Worm (Caenorhabditis elegans): ENCODE measurements around the gene txt-12.

txt-12 gene

ce11 chrV:15060595-15060994 lies 32.2 kb upstream of the txt-12 start:
- TF ChIP-seq cog-1 (tag; optimal IDR thresholded peaks at IDR 0.05): no peak
- no peak for TF ChIP-seq ztf-23 (GFP tag; IDR thresholded peaks at IDR 0.05)
- no peak for TF ChIP-seq med-1 (GFP tag; optimal IDR thresholded peaks at IDR 0.05; ENCODE audit: insufficient read depth)
- TF ChIP-seq tab-1 (GFP tag; IDR thresholded peaks at IDR 0.05): no peak
- TF ChIP-seq T22C8.4 (GFP tag; IDR thresholded peaks at IDR 0.05): no peak
- no peak for TF ChIP-seq klf-2 (GFP tag; conservative IDR thresholded peaks at IDR 0.05)
- no peak for TF ChIP-seq flt-1 (GFP tag; IDR thresholded peaks at IDR 0.05)
- TF ChIP-seq ztf-29 (GFP tag; IDR thresholded peaks at IDR 0.05): no peak
- no peak for TF ChIP-seq ref-1 (GFP tag; conservative IDR thresholded peaks at IDR 0.05)

ce11 chrV:15063987-15064386 lies 28.8 kb upstream of the txt-12 start, which contains the start of gene rap-2:
Gene rap-2, minus strand, starts transcription at chrV:15064087.
- no peak for TF ChIP-seq tab-1 (GFP tag; IDR thresholded peaks at IDR 0.05)
- TF ChIP-seq med-1 (GFP tag; optimal IDR thresholded peaks at IDR 0.05; ENCODE audit: insufficient read depth): no peak
- TF ChIP-seq ztf-23 (GFP tag; IDR thresholded peaks at IDR 0.05): no peak
- no peak for TF ChIP-seq ztf-29 (GFP tag; IDR thresholded peaks at IDR 0.05)
- TF ChIP-seq cog-1 (tag; optimal IDR thresholded peaks at IDR 0.05): no peak
- no peak for TF ChIP-seq T22C8.4 (GFP tag; IDR thresholded peaks at IDR 0.05)
- TF ChIP-seq klf-2 (GFP tag; conservative IDR thresholded peaks at IDR 0.05): no peak
- no peak for TF ChIP-seq flt-1 (GFP tag; IDR thresholded peaks at IDR 0.05)
- TF ChIP-seq ref-1 (GFP tag; conservative IDR thresholded peaks at IDR 0.05): no peak

ce11 chrV:15065068-15065744 lies 27.6 kb upstream of the txt-12 start, which contains the start of gene C25D7.9:
Gene C25D7.9, plus strand, starts transcription at chrV:15065135.
- TF ChIP-seq T22C8.4 (GFP tag; IDR thresholded peaks at IDR 0.05) (peak; percentile 82), cog-1 (tag; optimal IDR thresholded peaks at IDR 0.05) (no peak), ztf-23 (GFP tag; IDR thresholded peaks at IDR 0.05) (no peak)

- TF ChIP-seq ref-1 (GFP tag; conservative IDR thresholded peaks at IDR 0.05): no peak
- TF ChIP-seq flt-1 (GFP tag; IDR thresholded peaks at IDR 0.05): no peak
- TF ChIP-seq ztf-29 (GFP tag; IDR thresholded peaks at IDR 0.05): no peak
- no peak for TF ChIP-seq cog-1 (tag; optimal IDR thresholded peaks at IDR 0.05)
- TF ChIP-seq tab-1 (GFP tag; IDR thresholded peaks at IDR 0.05): no peak
- no peak for TF ChIP-seq klf-2 (GFP tag; conservative IDR thresholded peaks at IDR 0.05)
- TF ChIP-seq T22C8.4 (GFP tag; IDR thresholded peaks at IDR 0.05): no peak
- TF ChIP-seq ztf-23 (GFP tag; IDR thresholded peaks at IDR 0.05): no peak
- no peak for TF ChIP-seq med-1 (GFP tag; optimal IDR thresholded peaks at IDR 0.05; ENCODE audit: insufficient read depth)
Measured at ce11 chrV:15065837-15066348, 26.9 kb upstream of the txt-12 start, which contains the start of gene otub-1. Gene otub-1, plus strand, starts transcription at chrV:15066298.

ce11 chrV:15067165-15067564 lies 25.6 kb upstream of the txt-12 start, which contains the start of gene C25D7.10:
Gene C25D7.10, plus strand, starts transcription at chrV:15067465.
- no peak for TF ChIP-seq med-1 (GFP tag; optimal IDR thresholded peaks at IDR 0.05; ENCODE audit: insufficient read depth)
- TF ChIP-seq T22C8.4 (GFP tag; IDR thresholded peaks at IDR 0.05): no peak
- TF ChIP-seq cog-1 (tag; optimal IDR thresholded peaks at IDR 0.05): no peak
- no peak for TF ChIP-seq ztf-29 (GFP tag; IDR thresholded peaks at IDR 0.05)
- no peak for TF ChIP-seq flt-1 (GFP tag; IDR thresholded peaks at IDR 0.05)
- TF ChIP-seq ref-1 (GFP tag; conservative IDR thresholded peaks at IDR 0.05): no peak
- no peak for TF ChIP-seq ztf-23 (GFP tag; IDR thresholded peaks at IDR 0.05)

- TF ChIP-seq cog-1 (tag; optimal IDR thresholded peaks at IDR 0.05) (no peak), ref-1 (GFP tag; conservative IDR thresholded peaks at IDR 0.05) (no peak), flt-1 (GFP tag; IDR thresholded peaks at IDR 0.05) (no peak), klf-2 (GFP tag; conservative IDR thresholded peaks at IDR 0.05) (no peak), tab-1 (GFP tag; IDR thresholded peaks at IDR 0.05) (no peak), T22C8.4 (GFP tag; IDR thresholded peaks at IDR 0.05) (no peak), ztf-29 (GFP tag; IDR thresholded peaks at IDR 0.05) (no peak), ztf-23 (GFP tag; IDR thresholded peaks at IDR 0.05) (no peak), med-1 (GFP tag; optimal IDR thresholded peaks at IDR 0.05; ENCODE audit: insufficient read depth) (no peak)
Measured at ce11 chrV:15068378-15068777, 24.4 kb upstream of the txt-12 start, which contains the start of gene dnj-3. Gene dnj-3, plus strand, starts transcription at chrV:15068678.

- no peak for TF ChIP-seq ztf-23 (GFP tag; IDR thresholded peaks at IDR 0.05)
- no peak for TF ChIP-seq cog-1 (tag; optimal IDR thresholded peaks at IDR 0.05)
- TF ChIP-seq med-1 (GFP tag; optimal IDR thresholded peaks at IDR 0.05; ENCODE audit: insufficient read depth): no peak
- TF ChIP-seq tab-1 (GFP tag; IDR thresholded peaks at IDR 0.05): no peak
- no peak for TF ChIP-seq flt-1 (GFP tag; IDR thresholded peaks at IDR 0.05)
- TF ChIP-seq ref-1 (GFP tag; conservative IDR thresholded peaks at IDR 0.05): no peak
- TF ChIP-seq klf-2 (GFP tag; conservative IDR thresholded peaks at IDR 0.05): no peak
- TF ChIP-seq ztf-29 (GFP tag; IDR thresholded peaks at IDR 0.05): no peak
- TF ChIP-seq T22C8.4 (GFP tag; IDR thresholded peaks at IDR 0.05): no peak
Measured at ce11 chrV:15069435-15069985, 23.3 kb upstream of the txt-12 start.

- TF ChIP-seq med-1 (GFP tag; optimal IDR thresholded peaks at IDR 0.05; ENCODE audit: insufficient read depth): no peak
- peak; percentile 87 for TF ChIP-seq cog-1 (tag; optimal IDR thresholded peaks at IDR 0.05)
- TF ChIP-seq flt-1 (GFP tag; IDR thresholded peaks at IDR 0.05): 0 out of 2 replicates have a peak, but pooled peaks have one; percentile 11
Measured at ce11 chrV:15071015-15071810, 21.6 kb upstream of the txt-12 start, which contains the start of gene unc-76. Gene unc-76, plus strand, starts transcription at chrV:15071760.

ce11 chrV:15072738-15073137 lies 20.0 kb upstream of the txt-12 start:
- 0 out of 2 replicates have a peak, but pooled peaks have one; percentile 37 for TF ChIP-seq flt-1 (GFP tag; IDR thresholded peaks at IDR 0.05)
- no peak for TF ChIP-seq T22C8.4 (GFP tag; IDR thresholded peaks at IDR 0.05)
- no peak for TF ChIP-seq tab-1 (GFP tag; IDR thresholded peaks at IDR 0.05)
- no peak for TF ChIP-seq ztf-29 (GFP tag; IDR thresholded peaks at IDR 0.05)
- TF ChIP-seq ztf-23 (GFP tag; IDR thresholded peaks at IDR 0.05): peak; percentile 53; the same call in 1 of the 2 replicates

Measured in whole organism, midembryonic.